Fruit fly (Drosophila melanogaster) whole organism, embryonic: ENCODE measurements around the gene CG15530.

Experiments used
- Adf1 ChIP-seq: fragments of 200-800 bp; sonication (Bioruptor generic); IDR thresholded peaks from 2 replicates; pipeline ENCODE4 v1.3.6; 2022; ENCODE audit warnings: missing biosample characterization, missing genetic modification characterization
- Awh ChIP-seq: fragments of 200-800 bp; sonication (Bioruptor generic); IDR thresholded peaks from 2 replicates; pipeline ENCODE4, ENCODE4 v1.3.6; 2022; ENCODE audit warnings: missing biosample characterization, missing genetic modification characterization
- CG11504 ChIP-seq: fragments of 200-800 bp; sonication (Bioruptor generic); optimal IDR thresholded peaks from 3 replicates; lab custom pipeline; 2019; ENCODE audit warnings: missing biosample characterization, mild to moderate bottlenecking, missing genetic modification characterization, moderate library complexity
- CG12104 ChIP-seq: fragments of 200-800 bp; sonication (Bioruptor generic); optimal IDR thresholded peaks from 3 replicates; lab custom pipeline; 2016; ENCODE audit warnings: missing biosample characterization, missing genetic modification characterization
- CG12299 ChIP-seq: fragments of 200-800 bp; sonication (Bioruptor generic); optimal IDR thresholded peaks from 2 replicates; lab custom pipeline; 2018; ENCODE audit warnings: missing biosample characterization, mild to moderate bottlenecking, missing genetic modification characterization
- CG14667 ChIP-seq: fragments of 200-800 bp; sonication (Bioruptor generic); IDR thresholded peaks from 2 replicates; pipeline ENCODE4 v1.3.6; 2022; ENCODE audit warnings: missing biosample characterization, missing genetic modification characterization
- CG16863 ChIP-seq: fragments of 200-800 bp; sonication (Bioruptor generic); optimal IDR thresholded peaks from 3 replicates; lab custom pipeline; 2016; ENCODE audit warnings: missing biosample characterization, missing genetic modification characterization
- CG17359 ChIP-seq: fragments of 200-800 bp; sonication (Bioruptor generic); optimal IDR thresholded peaks from 3 replicates; lab custom pipeline; 2018; ENCODE audit warnings: missing biosample characterization, mild to moderate bottlenecking, missing genetic modification characterization, moderate library complexity
- CG2120 ChIP-seq: fragments of 200-800 bp; sonication (Bioruptor generic); optimal IDR thresholded peaks from 3 replicates; lab custom pipeline; 2016; ENCODE audit warnings: missing biosample characterization, missing genetic modification characterization
- CG30403 ChIP-seq: fragments of 200-800 bp; sonication (Bioruptor generic); optimal IDR thresholded peaks from 3 replicates; lab custom pipeline; 2016; ENCODE audit warnings: missing biosample characterization, missing genetic modification characterization
- CG3163 ChIP-seq: fragments of 200-800 bp; sonication (Bioruptor generic); optimal IDR thresholded peaks from 3 replicates; lab custom pipeline; 2016; ENCODE audit warnings: missing biosample characterization, missing genetic modification characterization
- CG32767 ChIP-seq: fragments of 200-800 bp; sonication (Bioruptor generic); IDR thresholded peaks from 2 replicates; pipeline ENCODE4 v1.3.6; 2022; ENCODE audit warnings: missing biosample characterization, missing genetic modification characterization
- CG7556 ChIP-seq: fragments of 200-800 bp; sonication (Bioruptor generic); optimal IDR thresholded peaks from 2 replicates; lab custom pipeline; 2017; ENCODE audit warnings: missing biosample characterization, mild to moderate bottlenecking, missing genetic modification characterization
- CG8944 ChIP-seq: fragments of 200-800 bp; sonication (Bioruptor generic); optimal IDR thresholded peaks from 3 replicates; lab custom pipeline; 2016; ENCODE audit warnings: missing biosample characterization, missing genetic modification characterization
- CG9609 ChIP-seq: fragments of 200-800 bp; sonication (Bioruptor generic); optimal IDR thresholded peaks from 3 replicates; lab custom pipeline; 2016; ENCODE audit warnings: missing biosample characterization, missing genetic modification characterization
- D19B ChIP-seq: fragments of 200-800 bp; sonication (Bioruptor generic); optimal IDR thresholded peaks from 2 replicates; lab custom pipeline; 2017; ENCODE audit warnings: missing biosample characterization, mild to moderate bottlenecking, missing genetic modification characterization
- Drgx ChIP-seq: fragments of 200-800 bp; sonication (Bioruptor generic); IDR thresholded peaks from 2 replicates; pipeline ENCODE4 v1.3.6; 2022; ENCODE audit warnings: missing biosample characterization, missing genetic modification characterization
- Ets65A ChIP-seq: fragments of 200-800 bp; sonication (Bioruptor generic); peaks from one replicate; lab custom pipeline; 2016; ENCODE audit warnings: missing biosample characterization, missing genetic modification characterization
- Ets97D ChIP-seq: fragments of 200-800 bp; sonication (Bioruptor generic); optimal IDR thresholded peaks from 3 replicates; lab custom pipeline; 2016; ENCODE audit warnings: missing biosample characterization, missing genetic modification characterization
- Fer2 ChIP-seq: fragments of 200-800 bp; sonication (Bioruptor generic); optimal IDR thresholded peaks from 2 replicates; lab custom pipeline; 2018; ENCODE audit warnings: missing biosample characterization, mild to moderate bottlenecking, missing genetic modification characterization, moderate library complexity
- H15 ChIP-seq: fragments of 200-800 bp; sonication (Bioruptor generic); IDR thresholded peaks from 3 replicates; pipeline ENCODE4 v1.3.6; 2022; ENCODE audit warnings: missing biosample characterization, missing genetic modification characterization
- Hr78 ChIP-seq, 2 experiments: fragments of 200-800 bp in 1 of 2; fragments of >200 bp in 1 of 2; sonication (Bioruptor generic) in 1 of 2; optimal IDR thresholded peaks; 2 replicates each; lab custom pipeline; 2017 to 2019; ENCODE audit warnings: missing biosample characterization in 2 of 2, missing genetic modification characterization in 2 of 2, mild to moderate bottlenecking in 1 of 2, moderate library complexity in 1 of 2
- Hsf ChIP-seq: fragments of 200-800 bp; sonication (Bioruptor generic); optimal IDR thresholded peaks from 3 replicates; lab custom pipeline; 2016; ENCODE audit warnings: missing biosample characterization, missing genetic modification characterization
- MESR4 ChIP-seq: fragments of 200-800 bp; sonication (Bioruptor generic); optimal IDR thresholded peaks from 2 replicates; lab custom pipeline; 2018; ENCODE audit warnings: missing biosample characterization, mild to moderate bottlenecking, missing genetic modification characterization, moderate library complexity
- NK7.1 ChIP-seq: fragments of 200-800 bp; sonication (Bioruptor generic); optimal IDR thresholded peaks from 3 replicates; lab custom pipeline; 2016; ENCODE audit warnings: missing biosample characterization, missing genetic modification characterization
- Opbp ChIP-seq: fragments of 200-800 bp; sonication (Bioruptor generic); IDR thresholded peaks from 3 replicates; pipeline ENCODE4 v1.3.6; 2022; ENCODE audit warnings: missing biosample characterization, missing genetic modification characterization; ENCODE audit not compliant: partially characterized antibody
- Stat92E ChIP-seq, 3 experiments: fragments of >200 bp in 2 of 3; fragments of 200-800 bp in 1 of 3; sonication (Bioruptor generic) in 1 of 3; optimal IDR thresholded peaks; 2 replicates each; lab custom pipeline; 2017 to 2019; ENCODE audit warnings: missing biosample characterization in 3 of 3, missing genetic modification characterization in 3 of 3, mild to moderate bottlenecking in 1 of 3, moderate library complexity in 1 of 3
- Taf1 ChIP-seq: fragments of 200-800 bp; sonication (Bioruptor generic); IDR thresholded peaks from 2 replicates; pipeline ENCODE4 v1.3.6; 2022; ENCODE audit warnings: missing biosample characterization, missing genetic modification characterization
- ac ChIP-seq: fragments of 200-800 bp; sonication (Bioruptor generic); optimal IDR thresholded peaks from 3 replicates; lab custom pipeline; 2017; ENCODE audit warnings: missing biosample characterization, mild to moderate bottlenecking, missing genetic modification characterization
- al ChIP-seq: fragments of 200-800 bp; sonication (Bioruptor generic); IDR thresholded peaks from 2 replicates; pipeline ENCODE4 v1.3.6; 2022; ENCODE audit warnings: missing biosample characterization, missing genetic modification characterization
- chn ChIP-seq: fragments of 200-800 bp; sonication (Bioruptor generic); optimal IDR thresholded peaks from 2 replicates; lab custom pipeline; 2016; ENCODE audit warnings: missing biosample characterization, missing genetic modification characterization
- crol ChIP-seq: fragments of 200-800 bp; sonication (Bioruptor generic); IDR thresholded peaks from 2 replicates; pipeline ENCODE4 v1.3.6; 2022; ENCODE audit warnings: missing biosample characterization, missing genetic modification characterization
- cwo ChIP-seq: fragments of 200-800 bp; sonication (Bioruptor generic); optimal IDR thresholded peaks from 3 replicates; lab custom pipeline; 2017; ENCODE audit warnings: missing biosample characterization, missing genetic modification characterization, mild to moderate bottlenecking, moderate library complexity, missing genetic modification reagents
- dpn ChIP-seq, 2 experiments: fragments of 200-800 bp; sonication (Bioruptor generic); optimal IDR thresholded peaks; 3 replicates each; lab custom pipeline; 2016; ENCODE audit warnings: missing biosample characterization in 2 of 2, missing genetic modification characterization in 2 of 2
- emc ChIP-seq: fragments of 200-800 bp; sonication (Bioruptor generic); optimal IDR thresholded peaks from 2 replicates; lab custom pipeline; 2016; ENCODE audit warnings: missing biosample characterization, missing genetic modification characterization
- en ChIP-seq: fragments of 200-800 bp; sonication (Bioruptor generic); optimal IDR thresholded peaks from 2 replicates; lab custom pipeline; 2016; ENCODE audit warnings: missing biosample characterization, missing genetic modification characterization
- gce ChIP-seq: fragments of 200-800 bp; sonication (Bioruptor generic); IDR thresholded peaks from 3 replicates; pipeline ENCODE4 v1.3.6; 2022; ENCODE audit warnings: missing biosample characterization, missing genetic modification characterization
- grn ChIP-seq: fragments of 200-800 bp; sonication (Bioruptor generic); optimal IDR thresholded peaks from 3 replicates; lab custom pipeline; 2017; ENCODE audit warnings: missing biosample characterization, missing genetic modification characterization
- ken ChIP-seq: fragments of 200-800 bp; sonication (Bioruptor generic); IDR thresholded peaks from 3 replicates; pipeline ENCODE4 v1.3.6; 2022; ENCODE audit warnings: missing biosample characterization, missing genetic modification characterization
- lbe ChIP-seq: fragments of 200-800 bp; sonication (Bioruptor generic); optimal IDR thresholded peaks from 2 replicates; lab custom pipeline; 2016; ENCODE audit warnings: missing biosample characterization, mild to moderate bottlenecking, missing genetic modification characterization
- lov ChIP-seq, 2 experiments: fragments of 200-800 bp in 1 of 2; fragments of >200 bp in 1 of 2; sonication (Bioruptor generic) in 1 of 2; IDR thresholded peaks in 1 of 2; optimal IDR thresholded peaks in 1 of 2; 2 replicates in 1 of 2; 3 replicates in 1 of 2; pipeline versions ENCODE4 v1.3.6 to Lab custom; 2017 to 2022; ENCODE audit warnings: missing biosample characterization in 1 of 2, missing genetic modification characterization in 1 of 2
- nmo ChIP-seq: fragments of 200-800 bp; sonication (Bioruptor generic); optimal IDR thresholded peaks from 2 replicates; lab custom pipeline; 2018; ENCODE audit warnings: missing biosample characterization, mild to moderate bottlenecking, missing genetic modification characterization, moderate library complexity
- peb ChIP-seq: fragments of 200-800 bp; sonication (Bioruptor generic); IDR thresholded peaks from 2 replicates; pipeline ENCODE4 v1.3.6; 2022; ENCODE audit warnings: missing biosample characterization, missing genetic modification characterization
- pros ChIP-seq: fragments of 200-800 bp; sonication (Bioruptor generic); optimal IDR thresholded peaks from 3 replicates; lab custom pipeline; 2019; ENCODE audit warnings: missing biosample characterization, mild to moderate bottlenecking, missing genetic modification characterization, moderate library complexity
- ro ChIP-seq: fragments of 200-800 bp; sonication (Bioruptor generic); IDR thresholded peaks from 2 replicates; pipeline ENCODE4 v1.3.6; 2022; ENCODE audit warnings: missing biosample characterization, missing genetic modification characterization
- stc ChIP-seq: fragments of 200-800 bp; sonication (Bioruptor generic); IDR thresholded peaks from 2 replicates; pipeline ENCODE4 v1.3.6; 2022; ENCODE audit warnings: missing biosample characterization, missing genetic modification characterization
- tin ChIP-seq: fragments of 200-800 bp; sonication (Bioruptor generic); optimal IDR thresholded peaks from 3 replicates; lab custom pipeline; 2016; ENCODE audit warnings: missing biosample characterization, missing genetic modification characterization
- trh ChIP-seq: fragments of 200-800 bp; sonication (Bioruptor generic); optimal IDR thresholded peaks from 2 replicates; lab custom pipeline; 2016; ENCODE audit warnings: missing biosample characterization, missing genetic modification characterization
- tup ChIP-seq: fragments of 200-800 bp; sonication (Bioruptor generic); optimal IDR thresholded peaks from 2 replicates; lab custom pipeline; 2016; ENCODE audit warnings: missing biosample characterization, mild to moderate bottlenecking, missing genetic modification characterization, moderate library complexity
- tx ChIP-seq: fragments of 200-800 bp; sonication (Bioruptor generic); optimal IDR thresholded peaks from 2 replicates; lab custom pipeline; 2016; ENCODE audit warnings: missing biosample characterization, missing genetic modification characterization
- zen ChIP-seq: fragments of 200-800 bp; sonication (Bioruptor generic); optimal IDR thresholded peaks from 3 replicates; lab custom pipeline; 2018; ENCODE audit warnings: missing biosample characterization, mild to moderate bottlenecking, missing genetic modification characterization, moderate library complexity

CG15530 gene

DNA sequence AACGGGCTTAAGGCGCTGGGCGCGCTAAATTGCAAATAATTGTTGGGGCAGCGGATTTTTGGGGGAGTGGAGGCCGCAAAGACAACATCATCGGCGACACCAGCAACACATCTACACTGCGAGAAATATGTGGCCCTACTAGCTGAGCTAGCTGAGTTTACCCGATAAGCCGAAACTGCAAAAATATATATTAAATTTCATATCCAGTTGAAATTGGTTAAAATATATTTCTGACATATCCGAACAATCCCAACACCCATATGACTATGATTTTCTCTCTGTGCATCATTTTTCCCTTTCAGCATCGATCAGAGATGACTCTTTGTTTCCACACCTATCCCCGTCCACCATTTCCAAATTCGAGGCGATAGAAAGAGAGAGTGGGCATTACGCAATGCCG, 12.2 kb downstream of the CG15530 start (continued):
- TF ChIP-seq CG3163 (no peak), CG8944 (GFP tag; lab: Kevin White, UChicago) (peak; percentile 11), CG11504 (tag; lab: Kevin White, UChicago) (peak; percentile 86), Adf1 (GFP tag; lab: Robert Waterston, UW) (no peak), Hr78 (GFP tag; optimal IDR thresholded peaks at IDR 0.05; lab: Kevin White, UChicago) (peak in 1 of 2 experiments; percentile 34), Fer2 (tag; lab: Kevin White, UChicago) (peak; percentile 46), stc (GFP tag; lab: Robert Waterston, UW) (peak; percentile 67), ac (no peak), en (GFP tag; lab: Kevin White, UChicago) (peak; percentile 22), cwo (GFP tag; lab: Kevin White, UChicago) (peak; percentile 52), MESR4 (GFP tag; lab: Kevin White, UChicago) (no peak), peb (GFP tag; lab: Robert Waterston, UW) (peak; percentile 59; the same call in 1 of the 2 replicates), Opbp (no peak), nmo (GFP tag; lab: Kevin White, UChicago) (peak; percentile 80), crol (no peak), Awh (GFP tag; lab: Robert Waterston, UW) (peak; percentile 77), CG9609 (GFP tag; lab: Kevin White, UChicago) (peak; percentile 60), CG16863 (GFP tag; lab: Kevin White, UChicago) (peak; percentile 22), trh (GFP tag; lab: Kevin White, UChicago) (peak; percentile 24), zen (tag; lab: Kevin White, UChicago) (peak; percentile 43), gce (GFP tag; lab: Robert Waterston, UW) (peak; percentile 75; the same call in 1 of the 3 replicates), CG17359 (tag; lab: Kevin White, UChicago) (peak; percentile 85), lbe (no peak), dpn (GFP tag; optimal IDR thresholded peaks at IDR 0.05; lab: Kevin White, UChicago) (peak; percentile 60 to 71), Stat92E (GFP tag; optimal IDR thresholded peaks at IDR 0.05; lab: Kevin White, UChicago) (no peak), CG14667 (peak; percentile 71), Hsf (GFP tag; lab: Kevin White, UChicago) (peak; percentile 62), emc (GFP tag; lab: Kevin White, UChicago) (peak; percentile 26), CG12104 (GFP tag; lab: Kevin White, UChicago) (peak; percentile 50), CG12299 (tag; lab: Kevin White, UChicago) (peak; percentile 40), ro (GFP tag; lab: Robert Waterston, UW) (peak; percentile 67), tx (GFP tag; lab: Kevin White, UChicago) (peak; percentile 4), Taf1 (GFP tag; lab: Robert Waterston, UW) (peak; percentile 65), CG32767 (peak; percentile 67), H15 (peak; percentile 79; the same call in 2 of the 3 replicates), NK7.1 (no peak), CG7556 (GFP tag; lab: Kevin White, UChicago) (peak; percentile 54), D19B (GFP tag; lab: Kevin White, UChicago) (peak; percentile 13), Drgx (GFP tag; lab: Robert Waterston, UW) (peak; percentile 55), pros (GFP tag; lab: Kevin White, UChicago) (no peak), Ets97D (peak; percentile 19), CG30403 (peak; percentile 75), Ets65A (peak; percentile 90), CG2120 (GFP tag; lab: Kevin White, UChicago) (peak; percentile 62), lov (optimal IDR thresholded peaks at IDR 0.05; lab: Kevin White, UChicago) (no peak), lov (GFP tag; IDR thresholded peaks at IDR 0.05; lab: Robert Waterston, UW) (0 out of 3 replicates have a peak, but pooled peaks have one; percentile 36), tup (GFP tag; lab: Kevin White, UChicago) (no peak), grn (no peak), tin (GFP tag; lab: Kevin White, UChicago) (peak; percentile 70), ken (GFP tag; lab: Robert Waterston, UW) (peak; percentile 41; the same call in 1 of the 3 replicates), al (GFP tag; lab: Robert Waterston, UW) (peak; percentile 35; the same call in 1 of the 2 replicates), chn (GFP tag; lab: Kevin White, UChicago) (peak; percentile 47)
